Worm (Caenorhabditis elegans): ENCODE measurements around the gene ZK686.6.

ce11 chrIII:7729534-7730061, 43.2 kb downstream of the ZK686.6 start, which contains the start of gene ZK112.4:
- TF ChIP-seq unc-62 (GFP tag; optimal IDR thresholded peaks at IDR 0.05) (peak; percentile 90), nhr-28 (tag; optimal IDR thresholded peaks at IDR 0.05) (no peak), elt-1 (tag; optimal IDR thresholded peaks at IDR 0.05; ENCODE audit: borderline replicate concordance, insufficient read depth) (no peak), tbx-8 (GFP tag; optimal IDR thresholded peaks at IDR 0.05) (no peak), mep-1 (tag; optimal IDR thresholded peaks at IDR 0.05) (no peak), snpc-4 (tag; optimal IDR thresholded peaks at IDR 0.05) (no peak)
